Worm (Caenorhabditis elegans) whole organism, L2 larva: ENCODE data around the gene fubl-1.

ENCODE experiments used
- F13H6.1 ChIP-seq: sonication (generic microtip); optimal IDR thresholded peaks from 2 replicates; lab custom pipeline; 2016; ENCODE audit warnings: missing genetic modification characterization, missing compliant biosample characterization
- elt-3 ChIP-seq: sonication (generic microtip); optimal IDR thresholded peaks from 2 replicates; lab custom pipeline; 2017; ENCODE audit warnings: missing biosample characterization, missing genetic modification characterization

- TF ChIP-seq F13H6.1 (tag; lab: Kevin White, UChicago) (no peak), elt-3 (tag; lab: Kevin White, UChicago) (no peak)
These were observed 14.0 kb downstream of the fubl-1 start for ce11 chrV:10224619-10225018.
